Fruit fly (Drosophila melanogaster): Measurements from ENCODE around the gene CG33667.
A peak's percentile ranks its signal among the peaks of the same experiment; 100 is the strongest.

CG33667 gene

dm6 chrX:6439495-6439894, 32.7 kb downstream of the CG33667 start (continued):
- TF ChIP-seq GATAe (GFP tag; conservative IDR thresholded peaks at IDR 0.05): no peak
- no peak for TF ChIP-seq CG4820 (GFP tag; optimal IDR thresholded peaks at IDR 0.05)
- peak; percentile 56 for TF ChIP-seq Hmr (GFP tag; optimal IDR thresholded peaks at IDR 0.05)
- TF ChIP-seq Hr3 (GFP tag; optimal IDR thresholded peaks at IDR 0.05): no peak
- no peak for TF ChIP-seq CG11093 (GFP tag; IDR thresholded peaks at IDR 0.05)
- TF ChIP-seq unc-4 (GFP tag; IDR thresholded peaks at IDR 0.05; ENCODE audit: partially characterized antibody): no peak
- no peak for TF ChIP-seq cato (GFP tag; optimal IDR thresholded peaks at IDR 0.05; ENCODE audit: borderline replicate concordance)
- TF ChIP-seq CG2202 (tag; optimal IDR thresholded peaks at IDR 0.05): no peak
- no peak for TF ChIP-seq CG7963 (GFP tag; IDR thresholded peaks at IDR 0.05; ENCODE audit: partially characterized antibody)
- TF ChIP-seq shn (GFP tag; optimal IDR thresholded peaks at IDR 0.05): no peak
- peak; percentile 75 for TF ChIP-seq Dbx (GFP tag; IDR thresholded peaks at IDR 0.05)
- TF ChIP-seq zen (tag; optimal IDR thresholded peaks at IDR 0.05): no peak
- TF ChIP-seq bigmax (GFP tag; optimal IDR thresholded peaks at IDR 0.05): no peak
- no peak for TF ChIP-seq emc (GFP tag; optimal IDR thresholded peaks at IDR 0.05)
- TF ChIP-seq peb (GFP tag; IDR thresholded peaks at IDR 0.05): no peak
- TF ChIP-seq CHES-1-like (GFP tag; optimal IDR thresholded peaks at IDR 0.05): no peak
- no peak for TF ChIP-seq CG11398 (GFP tag; optimal IDR thresholded peaks at IDR 0.05)
- peak; percentile 29 for TF ChIP-seq abd-A (tag; optimal IDR thresholded peaks at IDR 0.05)
- no peak for TF ChIP-seq ems (GFP tag; optimal IDR thresholded peaks at IDR 0.05)
- no peak for TF ChIP-seq sr (GFP tag; IDR thresholded peaks at IDR 0.05)
- no peak for TF ChIP-seq Spps (tag; optimal IDR thresholded peaks at IDR 0.05)
- TF ChIP-seq CG43689 (GFP tag; IDR thresholded peaks at IDR 0.05): no peak
- no peak for TF ChIP-seq kni (GFP tag; optimal IDR thresholded peaks at IDR 0.05)
- TF ChIP-seq stwl (tag; optimal IDR thresholded peaks at IDR 0.05): no peak
- TF ChIP-seq ewg (GFP tag; optimal IDR thresholded peaks at IDR 0.05): no peak
- TF ChIP-seq onecut (GFP tag; IDR thresholded peaks at IDR 0.05): peak; percentile 30
- no peak for TF ChIP-seq CG15601 (tag; optimal IDR thresholded peaks at IDR 0.05)
- TF ChIP-seq BEAF-32 (GFP tag; optimal IDR thresholded peaks at IDR 0.05): no peak
- TF ChIP-seq Eip74EF (GFP tag; optimal IDR thresholded peaks at IDR 0.05): no peak
- no peak for TF ChIP-seq CG34224 (GFP tag; IDR thresholded peaks at IDR 0.05; ENCODE audit: partially characterized antibody)
- no peak for TF ChIP-seq Mes4 (GFP tag; optimal IDR thresholded peaks at IDR 0.05)
- TF ChIP-seq Optix (GFP tag; IDR thresholded peaks at IDR 0.05): peak; percentile 47; the same call in 1 of the 3 replicates
- TF ChIP-seq CG30431 (GFP tag; optimal IDR thresholded peaks at IDR 0.05): no peak
- no peak for TF ChIP-seq pita (GFP tag; optimal IDR thresholded peaks at IDR 0.05)
- no peak for TF ChIP-seq CG12236 (GFP tag; optimal IDR thresholded peaks at IDR 0.05)
- no peak for TF ChIP-seq ham (GFP tag; IDR thresholded peaks at IDR 0.05)
- peak; percentile 3 for TF ChIP-seq Sox102F (GFP tag; optimal IDR thresholded peaks at IDR 0.05)
- TF ChIP-seq CTCF (GFP tag; optimal IDR thresholded peaks at IDR 0.05): no peak
- peak; percentile 36; the same call in 1 of the 2 replicates for TF ChIP-seq ttk (GFP tag; IDR thresholded peaks at IDR 0.05)
- TF ChIP-seq CG12219 (GFP tag; optimal IDR thresholded peaks at IDR 0.05): peak; percentile 18
- TF ChIP-seq Dip2 (GFP tag; IDR thresholded peaks at IDR 0.05): no peak
- no peak for TF ChIP-seq CG17829 (tag; optimal IDR thresholded peaks at IDR 0.05)
- TF ChIP-seq klu (GFP tag; IDR thresholded peaks at IDR 0.05): peak; percentile 19; the same call in 1 of the 2 replicates
- TF ChIP-seq vnd (GFP tag; IDR thresholded peaks at IDR 0.05; ENCODE audit: partially characterized antibody): no peak
- TF ChIP-seq lola (GFP tag; optimal IDR thresholded peaks at IDR 0.05): no peak
- peak; percentile 49 for TF ChIP-seq CG17385 (GFP tag; optimal IDR thresholded peaks at IDR 0.05)
- TF ChIP-seq mam (GFP tag; optimal IDR thresholded peaks at IDR 0.05): no peak
- TF ChIP-seq dati (GFP tag; IDR thresholded peaks at IDR 0.05): 0 out of 2 replicates have a peak, but pooled peaks have one; percentile 21
- peak; percentile 63 for TF ChIP-seq CG6813 (GFP tag; optimal IDR thresholded peaks at IDR 0.05)
- TF ChIP-seq CG7372 (GFP tag; IDR thresholded peaks at IDR 0.05): peak; percentile 67
- TF ChIP-seq sob (GFP tag; IDR thresholded peaks at IDR 0.05): peak; percentile 71

Data from whole organism, embryonic.